Fruit fly (Drosophila melanogaster): ENCODE measurements around the gene CG13116.

CG13116 gene

dm6 chr2L:9779147-9779546 is 49.4 kb downstream of the CG13116 start (continued):
- no peak for TF ChIP-seq eve (GFP tag; optimal IDR thresholded peaks at IDR 0.05)
- TF ChIP-seq ttk (GFP tag; IDR thresholded peaks at IDR 0.05), result no peak
- no peak for TF ChIP-seq ci (GFP tag; IDR thresholded peaks at IDR 0.05)
- no peak for TF ChIP-seq CG1792 (GFP tag; optimal IDR thresholded peaks at IDR 0.05)
- TF ChIP-seq gce (GFP tag; IDR thresholded peaks at IDR 0.05), result no peak
- no peak for TF ChIP-seq CG1832 (GFP tag; optimal IDR thresholded peaks at IDR 0.05)
- no peak for TF ChIP-seq fru (optimal IDR thresholded peaks at IDR 0.05)
- no peak for TF ChIP-seq CG31388 (GFP tag; optimal IDR thresholded peaks at IDR 0.05)
- TF ChIP-seq trh (GFP tag; optimal IDR thresholded peaks at IDR 0.05), result no peak
- TF ChIP-seq cas (GFP tag; IDR thresholded peaks at IDR 0.05), result no peak
- TF ChIP-seq Jarid2 (GFP tag; optimal IDR thresholded peaks at IDR 0.05), result no peak
- TF ChIP-seq Oaz (GFP tag; IDR thresholded peaks at IDR 0.05), result no peak
- TF ChIP-seq Bgb (GFP tag; IDR thresholded peaks at IDR 0.05; ENCODE audit: partially characterized antibody), result no peak
- TF ChIP-seq danr (GFP tag; IDR thresholded peaks at IDR 0.05), result no peak
- TF ChIP-seq CG16813 (GFP tag; IDR thresholded peaks at IDR 0.05; ENCODE audit: partially characterized antibody), result no peak
- TF ChIP-seq gro (GFP tag; optimal IDR thresholded peaks at IDR 0.05), result no peak
- no peak for TF ChIP-seq CG10147 (GFP tag; optimal IDR thresholded peaks at IDR 0.05)
- no peak for TF ChIP-seq CG31224 (GFP tag; IDR thresholded peaks at IDR 0.05)
- TF ChIP-seq HHEX (GFP tag; optimal IDR thresholded peaks at IDR 0.05), result peak; percentile 24
- no peak for TF ChIP-seq CG9727 (GFP tag; optimal IDR thresholded peaks at IDR 0.05)
- TF ChIP-seq GATAe (GFP tag; conservative IDR thresholded peaks at IDR 0.05), result no peak
- TF ChIP-seq CG8281 (tag; optimal IDR thresholded peaks at IDR 0.05), result no peak
- TF ChIP-seq sug (tag; optimal IDR thresholded peaks at IDR 0.05), result peak; percentile 6
- TF ChIP-seq Lim3 (GFP tag; IDR thresholded peaks at IDR 0.05), result no peak
- no peak for TF ChIP-seq CG12219 (GFP tag; optimal IDR thresholded peaks at IDR 0.05)
- no peak for TF ChIP-seq wdn (GFP tag; IDR thresholded peaks at IDR 0.05)
- no peak for TF ChIP-seq Dref (GFP tag; IDR thresholded peaks at IDR 0.05)
- TF ChIP-seq CG17328 (GFP tag; IDR thresholded peaks at IDR 0.05), result no peak
- no peak for TF ChIP-seq ham (GFP tag; IDR thresholded peaks at IDR 0.05)
- TF ChIP-seq NC2α (GFP tag; optimal IDR thresholded peaks at IDR 0.05), result no peak
- TF ChIP-seq CG10462 (GFP tag; optimal IDR thresholded peaks at IDR 0.05), result no peak
- no peak for TF ChIP-seq CG10979 (tag; optimal IDR thresholded peaks at IDR 0.05)
- no peak for TF ChIP-seq CG12299 (tag; optimal IDR thresholded peaks at IDR 0.05)
- no peak for TF ChIP-seq CG3995 (GFP tag; optimal IDR thresholded peaks at IDR 0.05)
- peak in 1 of 2 experiments; percentile 32 for TF ChIP-seq chif (GFP tag; optimal IDR thresholded peaks at IDR 0.05)
- TF ChIP-seq CG7372 (GFP tag; IDR thresholded peaks at IDR 0.05), result no peak
- peak; percentile 67 for TF ChIP-seq slbo (GFP tag; IDR thresholded peaks at IDR 0.05)
- no peak for TF ChIP-seq klu (GFP tag; IDR thresholded peaks at IDR 0.05)
- no peak for TF ChIP-seq CG11695 (GFP tag; IDR thresholded peaks at IDR 0.05)
- TF ChIP-seq gem (tag; optimal IDR thresholded peaks at IDR 0.05), result peak; percentile 61
- TF ChIP-seq YL-1 (GFP tag; optimal IDR thresholded peaks at IDR 0.05), result no peak
- TF ChIP-seq cg (GFP tag; optimal IDR thresholded peaks at IDR 0.05), result no peak
- no peak for TF ChIP-seq Hr78 (GFP tag; optimal IDR thresholded peaks at IDR 0.05)
- peak; percentile 67 for TF ChIP-seq Atf6 (GFP tag; IDR thresholded peaks at IDR 0.05)
- no peak for TF ChIP-seq esg (GFP tag; conservative IDR thresholded peaks at IDR 0.05)
- no peak for TF ChIP-seq sr (GFP tag; IDR thresholded peaks at IDR 0.05)
- TF ChIP-seq Dbx (GFP tag; IDR thresholded peaks at IDR 0.05), result 0 out of 3 replicates have a peak, but pooled peaks have one; percentile 16
- no peak for TF ChIP-seq HLH4C (GFP tag; IDR thresholded peaks at IDR 0.05; ENCODE audit: partially characterized antibody)
- TF ChIP-seq CG17568 (GFP tag; optimal IDR thresholded peaks at IDR 0.05), result no peak
- peak; percentile 44 for TF ChIP-seq sd (tag; optimal IDR thresholded peaks at IDR 0.05)
- TF ChIP-seq gcm (GFP tag; optimal IDR thresholded peaks at IDR 0.05), result no peak
- no peak for TF ChIP-seq CG8478 (optimal IDR thresholded peaks at IDR 0.05)
- no peak for TF ChIP-seq Stat92E (GFP tag; optimal IDR thresholded peaks at IDR 0.05)
